Worm (Caenorhabditis elegans): Measurements from ENCODE around the gene C40A11.4.
A peak's percentile ranks its signal among the peaks of the same experiment; 100 is the strongest.

Gene C40A11.4

DNA sequence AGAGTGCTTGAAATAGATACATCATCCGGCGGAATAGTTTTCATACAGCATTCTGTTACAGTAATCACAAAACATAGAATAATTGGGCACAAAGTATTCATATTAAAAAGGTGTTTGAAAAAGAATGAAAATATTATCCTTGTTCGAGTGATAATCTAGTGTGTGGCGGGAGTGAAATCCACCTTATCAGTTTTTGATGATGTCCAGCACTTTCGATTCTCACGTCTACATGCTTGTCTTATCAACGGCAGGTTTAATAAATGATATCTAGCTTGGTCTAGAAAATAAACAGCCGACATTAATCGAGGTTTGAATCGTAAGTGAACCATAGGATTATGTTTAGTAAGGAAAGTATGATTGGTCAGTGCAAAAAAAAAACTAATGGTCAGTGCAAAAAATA, 27.3 kb upstream of the C40A11.4 start, which contains the start of gene R52.5:
Gene R52.5, minus strand, starts transcription at position 101 of the 400 bp plus-strand sequence.
- TF ChIP-seq snpc-4 (GFP tag; optimal IDR thresholded peaks at IDR 0.05) (no peak), snpc-4 (tag; optimal IDR thresholded peaks at IDR 0.05) (no peak), him-1 (tag; optimal IDR thresholded peaks at IDR 0.05) (peak; percentile 52)

DNA sequence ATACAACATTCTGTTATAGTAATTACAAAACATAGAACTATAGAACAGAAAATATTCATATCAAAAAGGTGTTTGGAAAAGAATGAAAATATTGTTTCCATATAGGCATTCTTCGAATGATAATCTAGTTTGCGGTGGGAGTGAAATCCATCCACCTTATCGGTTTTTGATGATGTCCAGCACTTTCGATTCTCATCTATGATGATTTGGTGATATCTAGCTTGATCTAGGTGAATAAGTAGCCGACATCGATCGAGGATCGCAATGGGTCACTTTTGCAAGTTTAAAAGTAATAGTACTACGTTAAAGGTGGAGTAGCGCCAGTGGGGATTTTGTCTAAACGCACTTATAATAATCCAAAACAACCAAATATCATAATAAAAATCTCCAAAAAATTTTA, 24.3 kb upstream of the C40A11.4 start, which contains the start of gene R52.6:
Gene R52.6, minus strand, starts transcription at position 101 of the 400 bp plus-strand sequence.
- TF ChIP-seq ztf-22 (GFP tag; optimal IDR thresholded peaks at IDR 0.05) (no peak), madf-8 (GFP tag; conservative IDR thresholded peaks at IDR 0.05) (no peak), him-1 (tag; optimal IDR thresholded peaks at IDR 0.05) (no peak), ama-1 (optimal IDR thresholded peaks at IDR 0.05) (no peak), ama-1 (GFP tag; optimal IDR thresholded peaks at IDR 0.05) (no peak), lin-35 (GFP tag; optimal IDR thresholded peaks at IDR 0.05) (no peak)

DNA sequence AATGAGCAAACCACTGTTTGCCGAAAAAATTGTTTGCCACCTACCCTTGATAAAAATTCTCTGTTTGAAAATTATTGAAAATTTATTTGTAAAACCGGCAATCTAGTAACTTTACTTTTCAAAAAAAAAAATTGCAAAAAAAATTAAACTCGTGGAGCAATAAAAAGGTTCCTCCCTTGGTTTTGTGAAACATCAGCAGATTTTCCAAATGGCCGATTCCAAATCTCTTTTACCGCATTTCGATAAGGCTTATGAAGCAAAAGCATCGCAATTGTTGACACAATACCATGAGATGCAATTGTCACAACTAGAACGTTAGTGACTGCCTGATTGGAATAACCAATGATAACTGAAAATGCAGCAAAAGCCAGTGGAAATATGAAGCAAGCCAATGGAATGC, 22.7 kb upstream of the C40A11.4 start:
- no peak for TF ChIP-seq dpl-1 (GFP tag; optimal IDR thresholded peaks at IDR 0.05)
- no peak for TF ChIP-seq unc-130 (GFP tag; optimal IDR thresholded peaks at IDR 0.05)
- TF ChIP-seq mcd-1 (GFP tag; IDR thresholded peaks at IDR 0.05) = no peak
- no peak for TF ChIP-seq ets-4 (GFP tag; optimal IDR thresholded peaks at IDR 0.05)
- no peak for TF ChIP-seq ZK185.1 (tag; optimal IDR thresholded peaks at IDR 0.05; ENCODE audit: poor library complexity, severe bottlenecking)
- no peak for TF ChIP-seq ceh-91 (GFP tag; IDR thresholded peaks at IDR 0.05)
- TF ChIP-seq ceh-79 (tag; optimal IDR thresholded peaks at IDR 0.05) = no peak
- no peak for TF ChIP-seq ceh-27 (GFP tag; optimal IDR thresholded peaks at IDR 0.05)
- TF ChIP-seq attf-3 (GFP tag; conservative IDR thresholded peaks at IDR 0.05) = no peak
- no peak for TF ChIP-seq ceh-58 (GFP tag; IDR thresholded peaks at IDR 0.05)
- TF ChIP-seq hlh-12 (tag; optimal IDR thresholded peaks at IDR 0.05) = no peak

DNA sequence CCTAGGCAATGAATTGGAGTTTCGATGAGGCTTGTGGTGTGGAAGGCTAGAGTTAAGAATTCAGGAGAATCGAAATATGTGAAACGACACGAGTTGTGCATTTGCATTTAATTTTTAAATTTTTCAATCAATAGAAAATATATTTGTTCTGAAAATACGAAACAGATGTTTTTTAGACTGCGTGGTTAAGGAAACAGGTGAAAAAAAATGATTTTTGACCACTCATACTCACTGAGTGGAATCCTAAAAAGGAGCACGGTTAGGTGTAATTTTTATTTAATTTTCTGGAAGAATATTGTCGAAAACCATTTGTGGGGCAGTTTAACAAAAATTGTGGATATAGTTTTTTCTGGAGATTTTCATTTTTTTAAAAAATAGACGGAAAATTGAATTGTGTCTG, 20.4 kb upstream of the C40A11.4 start, which contains the start of gene srh-195:
Gene srh-195, minus strand, starts transcription at position 101 of the 400 bp plus-strand sequence.
- TF ChIP-seq Y67H2A.10 (GFP tag; conservative IDR thresholded peaks at IDR 0.05) (no peak), ceh-27 (GFP tag; optimal IDR thresholded peaks at IDR 0.05) (no peak), let-607 (tag; optimal IDR thresholded peaks at IDR 0.05) (no peak), F10E7.11 (tag; optimal IDR thresholded peaks at IDR 0.05) (no peak)

DNA sequence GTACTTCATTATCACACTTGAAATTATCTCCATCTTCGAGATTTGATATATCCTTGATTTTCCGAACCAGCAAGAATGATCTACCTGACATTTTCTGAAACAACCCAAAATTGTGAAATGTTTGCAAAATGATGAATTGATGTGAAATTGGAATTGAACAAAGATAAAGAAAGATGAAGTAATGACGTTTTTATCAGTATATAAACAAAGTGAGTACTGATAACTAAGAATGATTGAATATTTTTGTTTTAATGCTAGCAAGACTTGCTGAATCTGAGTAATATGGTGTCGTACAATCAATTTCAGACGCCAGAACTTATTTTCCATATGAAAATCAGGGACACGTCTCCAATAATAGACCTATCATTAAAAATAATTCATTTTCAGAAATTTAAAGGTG, 15.1 kb upstream of the C40A11.4 start, which contains the start of gene math-37:
Gene math-37, minus strand, starts transcription at position 101 of the 400 bp plus-strand sequence.
- TF ChIP-seq F33H1.4 (GFP tag; IDR thresholded peaks at IDR 0.05) = no peak
- TF ChIP-seq bed-1 (GFP tag; IDR thresholded peaks at IDR 0.05) = no peak
- no peak for TF ChIP-seq repo-1 (tag; optimal IDR thresholded peaks at IDR 0.05)
- no peak for TF ChIP-seq F57C9.4 (tag; optimal IDR thresholded peaks at IDR 0.05)
- TF ChIP-seq unc-130 (GFP tag; optimal IDR thresholded peaks at IDR 0.05) = no peak
- no peak for TF ChIP-seq aptf-3 (GFP tag; IDR thresholded peaks at IDR 0.05)
- no peak for TF ChIP-seq ztf-22 (GFP tag; optimal IDR thresholded peaks at IDR 0.05)
- TF ChIP-seq F10E7.11 (tag; optimal IDR thresholded peaks at IDR 0.05) = no peak
- no peak for TF ChIP-seq Y79H2A.3 (GFP tag; conservative IDR thresholded peaks at IDR 0.05)
- no peak for TF ChIP-seq die-1 (tag; optimal IDR thresholded peaks at IDR 0.05)
- no peak for TF ChIP-seq lir-1 (GFP tag; conservative IDR thresholded peaks at IDR 0.05)
- TF ChIP-seq F22D6.2 (tag; optimal IDR thresholded peaks at IDR 0.05) = no peak
- TF ChIP-seq somi-1 (GFP tag; optimal IDR thresholded peaks at IDR 0.05) = no peak
- TF ChIP-seq rec-8 (tag; optimal IDR thresholded peaks at IDR 0.05) = no peak
- TF ChIP-seq C06A6.2 (GFP tag; conservative IDR thresholded peaks at IDR 0.05) = no peak
- no peak for TF ChIP-seq lin-26 (GFP tag; IDR thresholded peaks at IDR 0.05)
